Worm (Caenorhabditis elegans) whole organism, midembryonic: ENCODE data around the gene mom-1.

Experiments
- cog-1 ChIP-seq: sonication (generic microtip); optimal IDR thresholded peaks from 2 replicates; lab custom pipeline; 2016; ENCODE audit warnings: missing genetic modification characterization, missing compliant biosample characterization
- flt-1 ChIP-seq: fragments of 200-800 bp; sonication (Bioruptor generic); IDR thresholded peaks from 2 replicates; pipeline ENCODE4 v1.3.6; 2022; ENCODE audit warnings: missing genetic modification characterization, missing compliant biosample characterization
- klf-2 ChIP-seq: fragments of 200-800 bp; sonication (Bioruptor generic); conservative IDR thresholded peaks from 2 replicates; pipeline ENCODE4 v1.3.6; 2022; ENCODE audit warnings: missing genetic modification reagents, missing genetic modification characterization, missing compliant biosample characterization
- ref-1 ChIP-seq: fragments of 200-800 bp; sonication (Bioruptor generic); conservative IDR thresholded peaks from 2 replicates; pipeline ENCODE4 v1.3.6; 2022; ENCODE audit warnings: missing genetic modification reagents, missing genetic modification characterization, missing compliant biosample characterization
- ztf-29 ChIP-seq: fragments of 200-800 bp; sonication (Bioruptor generic); IDR thresholded peaks from 2 replicates; pipeline ENCODE4 v1.3.6; 2022; ENCODE audit warnings: missing genetic modification reagents, missing genetic modification characterization, missing compliant biosample characterization

- no peak for TF ChIP-seq ref-1
- TF ChIP-seq flt-1 (GFP tag; lab: Robert Waterston, UW), result no peak
- TF ChIP-seq klf-2 (GFP tag; lab: Robert Waterston, UW), result no peak
- no peak for TF ChIP-seq ztf-29 (GFP tag; lab: Robert Waterston, UW)
- TF ChIP-seq cog-1 (tag; lab: Kevin White, UChicago), result no peak
Observed at ce11 chrX:6289038-6289437, 3.9 kb upstream of the mom-1 start.
